Worm (Caenorhabditis elegans) whole organism, dauer: Measurements from ENCODE around the gene nlp-59.

Experiments
- unc-62 ChIP-seq: sonication (generic microtip); optimal IDR thresholded peaks from 2 replicates; lab custom pipeline; 2017; ENCODE audit warnings: missing biosample characterization, missing genetic modification reagents, missing genetic modification characterization

Gene nlp-59

ce11 chrV:15014164-15014563, 42.9 kb downstream of the nlp-59 start, which contains the start of gene obr-2:
TSS of gene obr-2 (minus strand) at chrV:15014264.
- no peak for TF ChIP-seq unc-62 (GFP tag; lab: Kevin White, UChicago)

- TF ChIP-seq unc-62 (GFP tag; lab: Kevin White, UChicago), result no peak
These were observed 44.6 kb downstream of the nlp-59 start for ce11 chrV:15015799-15016198.

ce11 chrV:15016795-15017429, 45.7 kb downstream of the nlp-59 start:
- TF ChIP-seq unc-62 (GFP tag; lab: Kevin White, UChicago), result no peak

- TF ChIP-seq unc-62 (GFP tag; lab: Kevin White, UChicago), result no peak
These were observed 49.0 kb downstream of the nlp-59 start, which contains the start of gene F14H8.2 for ce11 chrV:15020229-15020628. TSS of gene F14H8.2 (minus strand) at chrV:15020329.

- no peak for TF ChIP-seq unc-62 (GFP tag; lab: Kevin White, UChicago)
These were observed 49.5 kb downstream of the nlp-59 start, which contains the start of gene F14H8.5 for ce11 chrV:15020732-15021131. TSS of gene F14H8.5 (plus strand) at chrV:15021032.
